Worm (Caenorhabditis elegans) whole organism, young adult: ENCODE data around the gene nhr-247.

Source experiments
- B0035.1 ChIP-seq: sonication (generic microtip); optimal IDR thresholded peaks from 2 replicates; lab custom pipeline; 2016; ENCODE audit warnings: missing genetic modification characterization, mild to moderate bottlenecking, missing compliant biosample characterization, missing genotype, missing genetic modification reagents
- C17E4.6 ChIP-seq: fragments of 200-800 bp; sonication (Bioruptor generic); IDR thresholded peaks from 2 replicates; pipeline ENCODE4 v1.3.6; 2022; ENCODE audit warnings: missing genetic modification reagents, missing genetic modification characterization, missing compliant biosample characterization
- F37B4.10 ChIP-seq: fragments of 200-800 bp; sonication (Bioruptor generic); IDR thresholded peaks from 2 replicates; pipeline ENCODE4 v1.3.6; 2022; ENCODE audit warnings: missing genetic modification characterization, missing compliant biosample characterization
- F57A8.1 ChIP-seq: fragments of 200-800 bp; sonication (Bioruptor generic); optimal IDR thresholded peaks from 2 replicates; lab custom pipeline; 2018; ENCODE audit warnings: mild to moderate bottlenecking, missing genetic modification characterization, moderate library complexity, missing compliant biosample characterization
- K11D2.4 ChIP-seq: fragments of 200-800 bp; sonication (Bioruptor generic); IDR thresholded peaks from 2 replicates; pipeline ENCODE4 v1.3.6; 2022; ENCODE audit warnings: missing genetic modification reagents, missing genetic modification characterization, missing compliant biosample characterization
- T07F8.4 ChIP-seq: sonication (generic microtip); optimal IDR thresholded peaks from 2 replicates; lab custom pipeline; 2016; ENCODE audit warnings: mild to moderate bottlenecking, missing genetic modification characterization, moderate library complexity, missing compliant biosample characterization
- Y53G8AR.9 ChIP-seq: fragments of 200-800 bp; sonication (Bioruptor generic); conservative IDR thresholded peaks from 2 replicates; pipeline ENCODE4 v1.3.6; 2022; ENCODE audit warnings: missing genetic modification reagents, missing genetic modification characterization, missing compliant biosample characterization
- ZK185.1 ChIP-seq: sonication (generic microtip); optimal IDR thresholded peaks from 2 replicates; lab custom pipeline; 2016; ENCODE audit warnings: mild to moderate bottlenecking, missing genetic modification characterization, missing compliant biosample characterization; ENCODE audit not compliant: poor library complexity, severe bottlenecking
- ama-1 ChIP-seq, 3 experiments: fragments of 150-350 bp in 1 of 3; sonication (generic microtip) in 2 of 3; optimal IDR thresholded peaks; 2 replicates each; lab custom pipeline; 2014 to 2018; ENCODE audit warnings: missing biosample characterization in 2 of 3, missing genetic modification characterization in 2 of 3, missing genetic modification reagents in 2 of 3
- aptf-2 ChIP-seq: fragments of 200-800 bp; sonication (Bioruptor generic); conservative IDR thresholded peaks from 2 replicates; pipeline ENCODE4 v1.3.6; 2022; ENCODE audit warnings: missing genetic modification reagents, missing genetic modification characterization, missing compliant biosample characterization
- atf-7 ChIP-seq: sonication (generic microtip); optimal IDR thresholded peaks from 2 replicates; lab custom pipeline; 2017; ENCODE audit warnings: mild to moderate bottlenecking, missing genetic modification characterization, missing compliant biosample characterization
- athp-1 ChIP-seq: sonication (generic microtip); optimal IDR thresholded peaks from 2 replicates; lab custom pipeline; 2017; ENCODE audit warnings: mild to moderate bottlenecking, missing genetic modification characterization, missing compliant biosample characterization
- bed-2 ChIP-seq: fragments of 200-800 bp; sonication (Bioruptor generic); IDR thresholded peaks from 2 replicates; pipeline ENCODE4 v1.3.6; 2022; ENCODE audit warnings: missing genetic modification reagents, missing genetic modification characterization, missing compliant biosample characterization
- cebp-1 ChIP-seq, 2 experiments: fragments of 200-800 bp in 1 of 2; sonication (Bioruptor generic) in 1 of 2; sonication (generic microtip) in 1 of 2; IDR thresholded peaks in 1 of 2; optimal IDR thresholded peaks in 1 of 2; 2 replicates each; pipeline versions ENCODE4 v1.3.6 to Lab custom; 2017 to 2022; ENCODE audit warnings: missing compliant biosample characterization in 2 of 2, missing genetic modification characterization in 2 of 2, mild to moderate bottlenecking in 1 of 2, missing genetic modification reagents in 1 of 2, moderate library complexity in 1 of 2
- ceh-40 ChIP-seq: fragments of 200-800 bp; sonication (Bioruptor generic); IDR thresholded peaks from 2 replicates; pipeline ENCODE4 v1.3.6; 2022; ENCODE audit warnings: missing genetic modification characterization, missing compliant biosample characterization
- efl-1 ChIP-seq: fragments of 150-350 bp; optimal IDR thresholded peaks from 2 replicates; lab custom pipeline; 2014; ENCODE audit warnings: missing biosample characterization, missing genetic modification reagents, missing genetic modification characterization
- him-1 ChIP-seq: sonication (generic microtip); optimal IDR thresholded peaks from 2 replicates; lab custom pipeline; 2016; ENCODE audit warnings: missing genotype, missing genetic modification reagents, missing genetic modification characterization, missing compliant biosample characterization
- hmg-1.2 ChIP-seq: fragments of 200-800 bp; sonication (Bioruptor generic); IDR thresholded peaks from 2 replicates; pipeline ENCODE4 v1.3.6; 2022; ENCODE audit warnings: missing genetic modification reagents, missing genetic modification characterization, missing compliant biosample characterization
- hmg-20 ChIP-seq: fragments of 200-800 bp; sonication (Bioruptor generic); IDR thresholded peaks from 2 replicates; pipeline ENCODE4 v1.3.6; 2022; ENCODE audit warnings: missing genetic modification reagents, missing genetic modification characterization, missing compliant biosample characterization
- hsf-1 ChIP-seq: fragments of 200-800 bp; sonication (Bioruptor generic); IDR thresholded peaks from 2 replicates; pipeline ENCODE4 v1.3.6; 2022; ENCODE audit warnings: missing genetic modification reagents, missing genetic modification characterization, missing compliant biosample characterization
- let-526 ChIP-seq: fragments of 200-800 bp; sonication (Bioruptor generic); IDR thresholded peaks from 2 replicates; pipeline ENCODE4 v1.3.6; 2022; ENCODE audit warnings: missing genetic modification reagents, missing genetic modification characterization, missing compliant biosample characterization
- lin-35 ChIP-seq, 3 experiments: fragments of 150-350 bp in 2 of 3; sonication (generic microtip) in 1 of 3; optimal IDR thresholded peaks; 2 replicates each; lab custom pipeline; 2014 to 2018; ENCODE audit warnings: missing biosample characterization in 3 of 3, missing genetic modification characterization in 3 of 3, missing genetic modification reagents in 3 of 3
- lir-1 ChIP-seq: fragments of 200-800 bp; sonication (Bioruptor generic); conservative IDR thresholded peaks from 2 replicates; pipeline ENCODE4 v1.3.6; 2022; ENCODE audit warnings: missing genetic modification reagents, missing genetic modification characterization, missing compliant biosample characterization
- madf-6 ChIP-seq: fragments of 200-800 bp; sonication (Bioruptor generic); IDR thresholded peaks from 2 replicates; pipeline ENCODE4 v1.3.6; 2022; ENCODE audit warnings: missing genetic modification reagents, missing genetic modification characterization, missing compliant biosample characterization
- madf-8 ChIP-seq: fragments of 200-800 bp; sonication (Bioruptor generic); conservative IDR thresholded peaks from 2 replicates; pipeline ENCODE4 v1.3.6; 2022; ENCODE audit warnings: missing genetic modification reagents, missing genetic modification characterization, missing compliant biosample characterization
- mcd-1 ChIP-seq: fragments of 200-800 bp; sonication (Bioruptor generic); IDR thresholded peaks from 2 replicates; pipeline ENCODE4 v1.3.6; 2022; ENCODE audit warnings: missing genetic modification reagents, missing genetic modification characterization, missing compliant biosample characterization
- mes-4 ChIP-seq: sonication (generic microtip); optimal IDR thresholded peaks from 2 replicates; lab custom pipeline; 2016; ENCODE audit warnings: missing genotype, missing genetic modification characterization, missing compliant biosample characterization
- mxl-1 ChIP-seq: sonication (generic microtip); optimal IDR thresholded peaks from 2 replicates; lab custom pipeline; 2016; ENCODE audit warnings: missing genetic modification characterization, missing compliant biosample characterization
- nfya-2 ChIP-seq: fragments of 200-800 bp; sonication (Bioruptor generic); IDR thresholded peaks from 2 replicates; pipeline ENCODE4 v1.3.6; 2022; ENCODE audit warnings: missing genetic modification reagents, missing genetic modification characterization, missing compliant biosample characterization
- nfyb-1 ChIP-seq: fragments of 200-800 bp; sonication (Bioruptor generic); IDR thresholded peaks from 2 replicates; pipeline ENCODE4 v1.3.6; 2022; ENCODE audit warnings: missing genetic modification reagents, missing genetic modification characterization, missing compliant biosample characterization
- nhr-120 ChIP-seq: fragments of 200-800 bp; sonication (Bioruptor generic); IDR thresholded peaks from 2 replicates; pipeline ENCODE4 v1.3.6; 2022; ENCODE audit warnings: missing genetic modification characterization, missing compliant biosample characterization
- nhr-27 ChIP-seq: fragments of 200-800 bp; sonication (Bioruptor generic); optimal IDR thresholded peaks from 2 replicates; lab custom pipeline; 2018; ENCODE audit warnings: mild to moderate bottlenecking, missing genetic modification characterization, moderate library complexity, missing compliant biosample characterization
- nhr-80 ChIP-seq: sonication (generic microtip); optimal IDR thresholded peaks from 2 replicates; lab custom pipeline; 2016; ENCODE audit warnings: missing genetic modification characterization, missing compliant biosample characterization
- rcor-1 ChIP-seq: fragments of 200-800 bp; sonication (Bioruptor generic); IDR thresholded peaks from 2 replicates; pipeline ENCODE4 v1.3.6; 2022; ENCODE audit warnings: missing genetic modification reagents, missing genetic modification characterization, missing compliant biosample characterization
- repo-1 ChIP-seq: sonication (generic microtip); optimal IDR thresholded peaks from 2 replicates; lab custom pipeline; 2017; ENCODE audit warnings: mild to moderate bottlenecking, missing genetic modification characterization, missing compliant biosample characterization
- snpc-4 ChIP-seq, 5 experiments: fragments of 150-350 bp in 1 of 5; sonication (generic microtip) in 4 of 5; optimal IDR thresholded peaks; 2 replicates each; lab custom pipeline; 2014 to 2018; ENCODE audit warnings: missing genetic modification characterization in 5 of 5, missing biosample characterization in 3 of 5, antibody characterized with exemption in 2 of 5, mild to moderate bottlenecking in 2 of 5, missing compliant biosample characterization in 2 of 5, missing genotype in 2 of 5, moderate library complexity in 2 of 5, missing genetic modification reagents in 1 of 5
- somi-1 ChIP-seq: fragments of 200-800 bp; sonication (Bioruptor generic); optimal IDR thresholded peaks from 2 replicates; lab custom pipeline; 2018; ENCODE audit warnings: mild to moderate bottlenecking, missing genetic modification characterization, missing compliant biosample characterization
- tbp1 ChIP-seq: fragments of 200-800 bp; sonication (Bioruptor generic); optimal IDR thresholded peaks from 2 replicates; lab custom pipeline; 2018; ENCODE audit warnings: mild to moderate bottlenecking, missing genetic modification characterization, missing compliant biosample characterization
- tlf-1 ChIP-seq: fragments of 200-800 bp; sonication (Bioruptor generic); optimal IDR thresholded peaks from 2 replicates; lab custom pipeline; 2018; ENCODE audit warnings: mild to moderate bottlenecking, missing genetic modification characterization, missing compliant biosample characterization
- unc-62 ChIP-seq: fragments of 150-350 bp; optimal IDR thresholded peaks from 2 replicates; lab custom pipeline; 2014; ENCODE audit warnings: missing biosample characterization, missing genetic modification reagents, missing genetic modification characterization
- ztf-22 ChIP-seq: fragments of 200-800 bp; sonication (Bioruptor generic); optimal IDR thresholded peaks from 2 replicates; lab custom pipeline; 2018; ENCODE audit warnings: mild to moderate bottlenecking, missing genetic modification characterization, moderate library complexity, missing compliant biosample characterization

nhr-247 gene

DNA sequence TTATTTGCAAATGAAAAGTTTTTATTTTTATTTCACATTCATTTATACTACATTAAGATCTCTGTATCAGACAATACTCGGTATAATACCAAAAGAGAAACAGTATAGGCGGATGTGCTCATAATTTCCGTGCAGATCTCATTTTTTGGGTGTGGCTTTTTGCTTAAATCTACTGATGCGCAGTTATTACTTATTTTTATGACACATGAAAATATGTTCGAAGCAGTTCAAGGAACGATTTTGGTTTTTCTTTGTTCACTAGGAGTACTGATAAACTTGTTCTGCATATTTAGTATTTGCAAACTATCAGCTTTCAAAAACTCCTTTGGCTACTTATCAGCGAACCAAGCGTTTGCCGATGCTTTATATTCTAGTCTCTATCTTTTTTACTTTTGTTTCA, 29.6 kb downstream of the nhr-247 start, which contains the start of gene srx-58:
Gene srx-58, plus strand, starts transcription at position 301 of the 400 bp plus-strand sequence.
- TF ChIP-seq hmg-1.2 (GFP tag; lab: Robert Waterston, UW) (no peak), ceh-40 (GFP tag; lab: Robert Waterston, UW) (no peak), repo-1 (tag; lab: Kevin White, UChicago) (no peak), athp-1 (tag; lab: Kevin White, UChicago) (no peak), rcor-1 (GFP tag; lab: Robert Waterston, UW) (no peak), B0035.1 (no peak), him-1 (no peak), mxl-1 (no peak), lir-1 (GFP tag; lab: Robert Waterston, UW) (no peak), bed-2 (GFP tag; lab: Robert Waterston, UW) (no peak), nhr-120 (GFP tag; lab: Robert Waterston, UW) (no peak), C17E4.6 (no peak), efl-1 (GFP tag; lab: Kevin White, UChicago) (no peak), snpc-4 (GFP tag; optimal IDR thresholded peaks at IDR 0.05; lab: Kevin White, UChicago) (no peak), snpc-4 (tag; optimal IDR thresholded peaks at IDR 0.05; lab: Kevin White, UChicago) (no peak), T07F8.4 (tag; lab: Kevin White, UChicago) (no peak), hmg-20 (GFP tag; lab: Robert Waterston, UW) (no peak), nhr-27 (no peak), hsf-1 (GFP tag; lab: Robert Waterston, UW) (no peak), F57A8.1 (GFP tag; lab: Kevin White, UChicago) (no peak), somi-1 (no peak)

ce11 chrV:15354648-15355047, 31.9 kb downstream of the nhr-247 start, which contains the start of gene C29F3.7:
Gene C29F3.7 (plus strand): TSS chrV:15354901.
- TF ChIP-seq nfyb-1 (GFP tag; lab: Robert Waterston, UW), result no peak
- TF ChIP-seq cebp-1 (GFP tag; IDR thresholded peaks at IDR 0.05; lab: Robert Waterston, UW), result peak; percentile 16; the same call in 1 of the 2 replicates
- no peak for TF ChIP-seq cebp-1 (tag; optimal IDR thresholded peaks at IDR 0.05; lab: Kevin White, UChicago)
- TF ChIP-seq F37B4.10, result no peak
- peak; percentile 78 for TF ChIP-seq ztf-22
- peak; percentile 49 for TF ChIP-seq unc-62 (GFP tag; lab: Kevin White, UChicago)
- TF ChIP-seq nhr-80 (tag; lab: Kevin White, UChicago), result peak; percentile 92
- no peak for TF ChIP-seq hmg-1.2 (GFP tag; lab: Robert Waterston, UW)
- TF ChIP-seq mcd-1 (GFP tag; lab: Robert Waterston, UW), result no peak
- TF ChIP-seq atf-7 (tag; lab: Kevin White, UChicago), result peak; percentile 85
- no peak for TF ChIP-seq lin-35 (GFP tag; optimal IDR thresholded peaks at IDR 0.05; lab: Kevin White, UChicago)

- TF ChIP-seq hmg-1.2 (GFP tag; lab: Robert Waterston, UW), result 0 out of 2 replicates have a peak, but pooled peaks have one; percentile 45
These were observed 38.6 kb downstream of the nhr-247 start, which contains the start of gene ech-1.1 for ce11 chrV:15361412-15361811. Gene ech-1.1 (minus strand): TSS chrV:15361512.

ce11 chrV:15367770-15368169, 45.0 kb downstream of the nhr-247 start:
- no peak for TF ChIP-seq tbp1
- TF ChIP-seq ceh-40 (GFP tag; lab: Robert Waterston, UW), result no peak
- no peak for TF ChIP-seq nfya-2 (GFP tag; lab: Robert Waterston, UW)
- no peak for TF ChIP-seq ZK185.1 (tag; lab: Kevin White, UChicago)
- no peak for TF ChIP-seq madf-6 (GFP tag; lab: Robert Waterston, UW)
- no peak for TF ChIP-seq ama-1 (optimal IDR thresholded peaks at IDR 0.05; lab: Kevin White, UChicago)
- TF ChIP-seq ama-1 (GFP tag; optimal IDR thresholded peaks at IDR 0.05; lab: Kevin White, UChicago), result no peak
- no peak for TF ChIP-seq repo-1 (tag; lab: Kevin White, UChicago)
- no peak for TF ChIP-seq let-526
- no peak for TF ChIP-seq aptf-2 (GFP tag; lab: Robert Waterston, UW)
- TF ChIP-seq madf-8 (GFP tag; lab: Robert Waterston, UW), result no peak
- no peak for TF ChIP-seq tlf-1 (GFP tag; lab: Kevin White, UChicago)
- TF ChIP-seq Y53G8AR.9, result no peak
- no peak for TF ChIP-seq K11D2.4 (GFP tag; lab: Robert Waterston, UW)
- TF ChIP-seq mes-4 (tag; lab: Kevin White, UChicago), result no peak
